Worm (Caenorhabditis elegans): ENCODE results near the gene mpk-2.

The mpk-2 gene

ce11 chrII:5061794-5062368 is 42.0 kb upstream of the mpk-2 start, which contains the start of gene smc-5 (continued):
- TF ChIP-seq lsy-2 (tag; optimal IDR thresholded peaks at IDR 0.05) (peak; percentile 71 to 94), nhr-47 (tag; optimal IDR thresholded peaks at IDR 0.05) (peak; percentile 73), fkh-10 (GFP tag; optimal IDR thresholded peaks at IDR 0.05) (peak; percentile 24), sox-4 (tag; optimal IDR thresholded peaks at IDR 0.05) (peak; percentile 16), nhr-76 (tag; optimal IDR thresholded peaks at IDR 0.05) (no peak), tlp-1 (tag; optimal IDR thresholded peaks at IDR 0.05) (no peak), Y116A8C.19 (tag; optimal IDR thresholded peaks at IDR 0.05; ENCODE audit: borderline replicate concordance) (no peak), skn-1 (tag; optimal IDR thresholded peaks at IDR 0.05) (peak; percentile 89), ceh-90 (tag; optimal IDR thresholded peaks at IDR 0.05) (no peak), unc-30 (tag; optimal IDR thresholded peaks at IDR 0.05) (no peak), C04F5.9 (tag; optimal IDR thresholded peaks at IDR 0.05) (no peak), pag-3 (tag; optimal IDR thresholded peaks at IDR 0.05; ENCODE audit: borderline replicate concordance, insufficient read depth) (no peak), zag-1 (tag; optimal IDR thresholded peaks at IDR 0.05) (no peak), nhr-71 (tag; optimal IDR thresholded peaks at IDR 0.05) (peak; percentile 75), zip-4 (GFP tag; optimal IDR thresholded peaks at IDR 0.05) (no peak), hlh-4 (tag; optimal IDR thresholded peaks at IDR 0.05) (no peak), jun-1 (tag; optimal IDR thresholded peaks at IDR 0.05) (peak; percentile 32), ztf-4 (tag; optimal IDR thresholded peaks at IDR 0.05) (no peak), vab-15 (tag; optimal IDR thresholded peaks at IDR 0.05) (peak; percentile 60), C34B4.2 (tag; optimal IDR thresholded peaks at IDR 0.05) (no peak), efl-1 (optimal IDR thresholded peaks at IDR 0.05) (peak; percentile 84 to 88), efl-1 (GFP tag; optimal IDR thresholded peaks at IDR 0.05 in 1 of 2) (peak; percentile 86 to 98), ceh-8 (GFP tag; optimal IDR thresholded peaks at IDR 0.05) (no peak), egl-13 (tag; optimal IDR thresholded peaks at IDR 0.05) (no peak), lin-15B (tag; optimal IDR thresholded peaks at IDR 0.05) (peak; percentile 87), pax-3 (tag; optimal IDR thresholded peaks at IDR 0.05) (peak; percentile 53), egl-27 (tag; optimal IDR thresholded peaks at IDR 0.05) (no peak), tbx-2 (tag; optimal IDR thresholded peaks at IDR 0.05) (peak; percentile 57), snu-23 (GFP tag; optimal IDR thresholded peaks at IDR 0.05) (peak; percentile 78), lir-3 (tag; optimal IDR thresholded peaks at IDR 0.05; ENCODE audit: poor library complexity) (peak; percentile 73), hpl-2 (GFP tag; optimal IDR thresholded peaks at IDR 0.05) (peak; percentile 8), nhr-12 (tag; optimal IDR thresholded peaks at IDR 0.05) (no peak), C16A3.4 (tag; optimal IDR thresholded peaks at IDR 0.05) (peak; percentile 92), ceh-63 (GFP tag; optimal IDR thresholded peaks at IDR 0.05) (no peak), blmp-1 (tag; optimal IDR thresholded peaks at IDR 0.05) (peak; percentile 71), nhr-90 (tag; optimal IDR thresholded peaks at IDR 0.05; ENCODE audit: poor library complexity) (peak; percentile 60), nhr-85 (tag) (peak; percentile 69), ets-5 (GFP tag; IDR thresholded peaks at IDR 0.05) (no peak), aha-1 (tag; optimal IDR thresholded peaks at IDR 0.05) (no peak), dsc-1 (tag; optimal IDR thresholded peaks at IDR 0.05) (peak; percentile 39), ceh-82 (tag; optimal IDR thresholded peaks at IDR 0.05) (peak in 2 of 3 experiments; percentile 37 to 79), swsn-7 (tag; optimal IDR thresholded peaks at IDR 0.05) (peak; percentile 59), unc-130 (tag; optimal IDR thresholded peaks at IDR 0.05) (peak; percentile 45)

ce11 chrII:5066967-5067366 is 37.0 kb upstream of the mpk-2 start:
- TF ChIP-seq nhr-47 (tag; optimal IDR thresholded peaks at IDR 0.05) (peak; percentile 26), sox-4 (tag; optimal IDR thresholded peaks at IDR 0.05) (peak; percentile 2), lin-14 (GFP tag; optimal IDR thresholded peaks at IDR 0.05) (no peak), nhr-71 (tag; optimal IDR thresholded peaks at IDR 0.05) (peak; percentile 8), dsc-1 (tag; optimal IDR thresholded peaks at IDR 0.05) (peak; percentile 92), dpl-1 (GFP tag; optimal IDR thresholded peaks at IDR 0.05) (no peak), pax-3 (tag; optimal IDR thresholded peaks at IDR 0.05) (peak; percentile 33)
